Fruit fly (Drosophila melanogaster) whole organism, adult: ENCODE measurements around the gene U4-U6-60K.

Source experiments
- CG5204 ChIP-seq: fragments of 200-800 bp; sonication (Bioruptor generic); optimal IDR thresholded peaks from 2 replicates; lab custom pipeline; 2016; ENCODE audit warnings: missing biosample characterization, missing genetic modification characterization
- kay ChIP-seq: fragments of 200-800 bp; sonication (Bioruptor generic); peaks from one replicate; lab custom pipeline; 2016; ENCODE audit warnings: missing biosample characterization, missing genetic modification characterization, borderline replicate concordance
- pad ChIP-seq: fragments of 200-800 bp; sonication (Bioruptor generic); optimal IDR thresholded peaks from 3 replicates; lab custom pipeline; 2017; ENCODE audit warnings: missing biosample characterization, missing genetic modification characterization, mild to moderate bottlenecking, moderate library complexity, missing genetic modification reagents

- TF ChIP-seq CG5204 (GFP tag; lab: Kevin White, UChicago) (no peak), pad (no peak), kay (GFP tag; lab: Kevin White, UChicago) (no peak)
These were observed 39.8 kb downstream of the U4-U6-60K start for dm6 chr3L:17473889-17474288.
